Worm (Caenorhabditis elegans) whole organism, L2 larva: ENCODE results near the gene xnd-1.

Experiments used
- C34F6.9 ChIP-seq: fragments of 150-350 bp; optimal IDR thresholded peaks from 2 replicates; lab custom pipeline; 2014; ENCODE audit warnings: missing biosample characterization, missing genetic modification characterization
- F13H6.1 ChIP-seq: sonication (generic microtip); optimal IDR thresholded peaks from 2 replicates; lab custom pipeline; 2016; ENCODE audit warnings: missing genetic modification characterization, missing compliant biosample characterization
- R02D3.7 ChIP-seq: fragments of 150-350 bp; optimal IDR thresholded peaks from 2 replicates; lab custom pipeline; 2014; ENCODE audit warnings: missing biosample characterization, missing genetic modification characterization
- aly-2 ChIP-seq: fragments of 150-350 bp; optimal IDR thresholded peaks from 2 replicates; lab custom pipeline; 2014; ENCODE audit warnings: missing biosample characterization, missing genetic modification characterization
- ceh-82 ChIP-seq: fragments of 150-350 bp; optimal IDR thresholded peaks from 2 replicates; lab custom pipeline; 2014; ENCODE audit warnings: missing biosample characterization, missing genetic modification characterization
- elt-1 ChIP-seq: fragments of 150-350 bp; optimal IDR thresholded peaks from 2 replicates; lab custom pipeline; 2014; ENCODE audit warnings: missing biosample characterization, missing genetic modification characterization
- elt-3 ChIP-seq: sonication (generic microtip); optimal IDR thresholded peaks from 2 replicates; lab custom pipeline; 2017; ENCODE audit warnings: missing biosample characterization, missing genetic modification characterization
- fos-1 ChIP-seq: fragments of 150-350 bp; optimal IDR thresholded peaks from 2 replicates; lab custom pipeline; 2014; ENCODE audit warnings: missing biosample characterization, missing genetic modification characterization
- gmeb-1 ChIP-seq: fragments of 150-350 bp; optimal IDR thresholded peaks from 2 replicates; lab custom pipeline; 2014; ENCODE audit warnings: missing biosample characterization, missing genetic modification characterization
- lin-11 ChIP-seq: fragments of 150-350 bp; sonication (generic microtip); optimal IDR thresholded peaks from 2 replicates; lab custom pipeline; 2014; ENCODE audit warnings: missing biosample characterization, missing genetic modification characterization, inconsistent platforms, mixed read lengths
- lin-13 ChIP-seq: fragments of 150-350 bp; optimal IDR thresholded peaks from 2 replicates; lab custom pipeline; 2014; ENCODE audit warnings: missing biosample characterization, missing genetic modification reagents, missing genetic modification characterization
- lsy-2 ChIP-seq, 2 experiments: fragments of 150-350 bp in 1 of 2; sonication (generic microtip) in 1 of 2; optimal IDR thresholded peaks; 2 replicates each; lab custom pipeline; 2014 to 2017; ENCODE audit warnings: missing biosample characterization in 2 of 2, missing genetic modification characterization in 2 of 2
- mab-5 ChIP-seq: fragments of 150-350 bp; optimal IDR thresholded peaks from 2 replicates; lab custom pipeline; 2014; ENCODE audit warnings: missing biosample characterization, missing genetic modification characterization
- mdl-1 ChIP-seq, 2 experiments: fragments of 150-350 bp in 1 of 2; sonication (generic microtip) in 1 of 2; optimal IDR thresholded peaks; 2 replicates each; lab custom pipeline; 2017; ENCODE audit warnings: missing biosample characterization in 2 of 2, missing genetic modification characterization in 2 of 2
- nhr-10 ChIP-seq: sonication (generic microtip); optimal IDR thresholded peaks from 2 replicates; lab custom pipeline; 2017; ENCODE audit warnings: missing biosample characterization, missing genetic modification characterization
- nhr-11 ChIP-seq: fragments of 150-350 bp; optimal IDR thresholded peaks from 2 replicates; lab custom pipeline; 2014; ENCODE audit warnings: missing biosample characterization, missing genetic modification characterization
- nhr-12 ChIP-seq: fragments of 150-350 bp; optimal IDR thresholded peaks from 2 replicates; lab custom pipeline; 2014; ENCODE audit warnings: missing biosample characterization, missing genetic modification characterization
- nhr-129 ChIP-seq: fragments of 150-350 bp; optimal IDR thresholded peaks from 2 replicates; lab custom pipeline; 2014; ENCODE audit warnings: missing biosample characterization, missing genetic modification characterization
- nhr-23 ChIP-seq: fragments of 150-350 bp; optimal IDR thresholded peaks from 2 replicates; lab custom pipeline; 2014; ENCODE audit warnings: missing biosample characterization, missing genetic modification reagents, missing genetic modification characterization
- nhr-237 ChIP-seq: fragments of 150-350 bp; optimal IDR thresholded peaks from 2 replicates; lab custom pipeline; 2014; ENCODE audit warnings: missing biosample characterization, missing genetic modification characterization
- peb-1 ChIP-seq: fragments of 150-350 bp; optimal IDR thresholded peaks from 2 replicates; lab custom pipeline; 2014; ENCODE audit warnings: missing biosample characterization, missing genetic modification characterization
- sem-4 ChIP-seq: fragments of 150-350 bp; optimal IDR thresholded peaks from 2 replicates; lab custom pipeline; 2014; ENCODE audit warnings: missing biosample characterization, missing genetic modification reagents, missing genetic modification characterization
- skn-1 ChIP-seq: sonication (generic microtip); optimal IDR thresholded peaks from 2 replicates; lab custom pipeline; 2017; ENCODE audit warnings: missing biosample characterization, missing genetic modification characterization
- snpc-4 ChIP-seq: fragments of 150-350 bp; optimal IDR thresholded peaks from 2 replicates; lab custom pipeline; 2014; ENCODE audit warnings: missing biosample characterization, missing genetic modification characterization
- unc-39 ChIP-seq: fragments of 150-350 bp; optimal IDR thresholded peaks from 2 replicates; lab custom pipeline; 2014; ENCODE audit warnings: missing biosample characterization, missing genetic modification characterization
- unc-55 ChIP-seq: fragments of 150-350 bp; sonication (generic microtip); optimal IDR thresholded peaks from 3 replicates; lab custom pipeline; 2014; ENCODE audit warnings: missing biosample characterization, missing genetic modification reagents, missing genetic modification characterization
- unc-62 ChIP-seq: fragments of 150-350 bp; optimal IDR thresholded peaks from 2 replicates; lab custom pipeline; 2014; ENCODE audit warnings: missing biosample characterization, missing genetic modification reagents, missing genetic modification characterization
- zag-1 ChIP-seq: fragments of 150-350 bp; optimal IDR thresholded peaks from 2 replicates; lab custom pipeline; 2014; ENCODE audit warnings: missing biosample characterization, missing genetic modification characterization
- ztf-1 ChIP-seq: fragments of 200-800 bp; sonication (Bioruptor generic); conservative IDR thresholded peaks from 2 replicates; pipeline ENCODE4 v1.3.6; 2022; ENCODE audit warnings: missing genetic modification characterization, missing compliant biosample characterization
- ztf-11 ChIP-seq: sonication (generic microtip); optimal IDR thresholded peaks from 2 replicates; lab custom pipeline; 2017; ENCODE audit warnings: missing biosample characterization, missing genetic modification characterization

Gene xnd-1

DNA sequence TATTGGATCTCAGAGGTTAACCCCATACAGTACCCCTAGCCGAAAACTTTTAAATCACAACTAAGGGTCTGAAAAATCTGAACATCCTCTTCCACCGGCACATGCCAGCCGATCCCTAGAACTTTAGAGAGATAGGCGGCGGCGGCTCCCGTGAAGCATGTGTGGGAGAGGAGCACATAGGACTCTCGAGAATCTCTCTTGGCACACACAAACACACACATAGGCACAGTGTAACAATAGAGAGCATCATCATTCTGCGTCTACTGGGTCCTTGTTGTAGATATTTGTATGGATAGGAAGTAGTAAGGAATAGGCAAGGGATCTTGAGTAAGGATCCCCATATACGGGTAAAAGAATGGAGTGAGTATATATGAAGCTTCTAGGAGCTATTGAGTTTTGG is 38.6 kb upstream of the xnd-1 start:
- no peak for TF ChIP-seq skn-1 (tag; lab: Kevin White, UChicago)
- TF ChIP-seq nhr-129 = peak; percentile 29
- no peak for TF ChIP-seq unc-55 (GFP tag; lab: Kevin White, UChicago)
- no peak for TF ChIP-seq lin-13 (GFP tag; lab: Kevin White, UChicago)
- TF ChIP-seq ztf-11 = no peak
- TF ChIP-seq sem-4 (tag; lab: Kevin White, UChicago) = no peak
- TF ChIP-seq aly-2 (tag; lab: Kevin White, UChicago) = no peak
- TF ChIP-seq nhr-237 (tag; lab: Kevin White, UChicago) = no peak

DNA sequence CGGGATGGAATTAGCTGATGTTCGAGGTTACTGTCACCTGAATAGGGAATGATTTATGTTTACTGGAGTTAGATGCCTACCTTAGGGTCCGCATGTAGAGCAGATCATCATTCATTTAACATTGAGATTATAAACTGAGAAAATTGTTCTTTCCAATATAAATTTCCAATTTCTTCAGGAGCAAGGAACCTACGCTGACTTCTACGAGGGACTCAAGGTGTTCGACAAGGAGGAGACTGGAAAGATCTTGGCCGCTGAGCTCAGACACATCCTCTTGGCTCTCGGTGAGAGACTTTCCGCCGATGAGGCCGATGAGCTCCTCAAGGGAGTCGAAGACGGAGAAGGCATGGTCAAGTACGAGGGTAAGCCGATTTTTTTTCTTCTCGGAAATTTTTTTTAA is 37.8 kb upstream of the xnd-1 start:
- TF ChIP-seq mdl-1 (tag; optimal IDR thresholded peaks at IDR 0.05; lab: Kevin White, UChicago) (no peak), nhr-10 (tag; lab: Kevin White, UChicago) (no peak)

DNA sequence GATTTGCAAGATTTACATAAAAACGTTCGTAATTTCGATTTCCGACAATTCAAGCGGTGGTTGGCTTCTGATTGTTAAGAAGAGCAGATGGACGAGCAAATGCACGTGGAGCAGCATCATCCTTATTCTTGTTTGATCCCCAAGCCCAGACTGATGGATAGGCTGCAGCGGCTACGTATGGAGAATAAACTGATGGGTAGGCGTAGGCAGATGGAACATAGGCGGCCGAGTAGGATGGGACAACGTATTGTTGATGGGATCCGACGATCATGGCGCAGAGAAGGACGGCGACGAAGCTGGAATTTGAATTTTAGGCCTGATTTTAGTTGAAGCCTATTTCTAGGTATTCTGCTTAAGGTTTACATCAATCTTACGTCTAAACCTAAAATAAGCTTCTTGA is 36.0 kb upstream of the xnd-1 start:
- no peak for TF ChIP-seq nhr-12 (tag; lab: Kevin White, UChicago)
- no peak for TF ChIP-seq mdl-1 (tag; optimal IDR thresholded peaks at IDR 0.05; lab: Kevin White, UChicago)
- no peak for TF ChIP-seq unc-62
- no peak for TF ChIP-seq unc-55 (GFP tag; lab: Kevin White, UChicago)
- no peak for TF ChIP-seq peb-1
- TF ChIP-seq lin-11 (tag; lab: Kevin White, UChicago) = no peak
- no peak for TF ChIP-seq elt-1 (tag; lab: Kevin White, UChicago)
- no peak for TF ChIP-seq C34F6.9 (tag; lab: Kevin White, UChicago)
- no peak for TF ChIP-seq ceh-82 (tag; lab: Kevin White, UChicago)
- no peak for TF ChIP-seq R02D3.7
- TF ChIP-seq lsy-2 (tag; optimal IDR thresholded peaks at IDR 0.05; lab: Kevin White, UChicago) = no peak
- no peak for TF ChIP-seq F13H6.1 (tag; lab: Kevin White, UChicago)
- no peak for TF ChIP-seq ztf-11
- no peak for TF ChIP-seq fos-1 (tag; lab: Kevin White, UChicago)
- TF ChIP-seq nhr-129 = no peak
- no peak for TF ChIP-seq nhr-23 (tag; lab: Kevin White, UChicago)
- TF ChIP-seq unc-39 (tag; lab: Kevin White, UChicago) = no peak
- no peak for TF ChIP-seq nhr-237 (tag; lab: Kevin White, UChicago)
- TF ChIP-seq nhr-10 (tag; lab: Kevin White, UChicago) = no peak

- TF ChIP-seq zag-1 (tag; lab: Kevin White, UChicago) = no peak
- TF ChIP-seq gmeb-1 (tag; lab: Kevin White, UChicago) = no peak
- no peak for TF ChIP-seq nhr-23 (tag; lab: Kevin White, UChicago)
- TF ChIP-seq mab-5 (tag; lab: Kevin White, UChicago) = no peak
- no peak for TF ChIP-seq snpc-4 (tag; lab: Kevin White, UChicago)
These were observed 35.6 kb upstream of the xnd-1 start, which contains the start of gene nspb-12 for ce11 chrIII:5568679-5569078. Gene nspb-12 (minus strand): TSS chrIII:5568779.

- TF ChIP-seq unc-55 (GFP tag; lab: Kevin White, UChicago) (peak; percentile 90), lsy-2 (tag; optimal IDR thresholded peaks at IDR 0.05; lab: Kevin White, UChicago) (peak in 1 of 2 experiments; percentile 15), nhr-129 (peak; percentile 4), mab-5 (tag; lab: Kevin White, UChicago) (peak; percentile 78), elt-3 (tag; lab: Kevin White, UChicago) (no peak), nhr-11 (tag; lab: Kevin White, UChicago) (no peak)
These were observed 33.3 kb upstream of the xnd-1 start for ce11 chrIII:5570814-5571443.

DNA sequence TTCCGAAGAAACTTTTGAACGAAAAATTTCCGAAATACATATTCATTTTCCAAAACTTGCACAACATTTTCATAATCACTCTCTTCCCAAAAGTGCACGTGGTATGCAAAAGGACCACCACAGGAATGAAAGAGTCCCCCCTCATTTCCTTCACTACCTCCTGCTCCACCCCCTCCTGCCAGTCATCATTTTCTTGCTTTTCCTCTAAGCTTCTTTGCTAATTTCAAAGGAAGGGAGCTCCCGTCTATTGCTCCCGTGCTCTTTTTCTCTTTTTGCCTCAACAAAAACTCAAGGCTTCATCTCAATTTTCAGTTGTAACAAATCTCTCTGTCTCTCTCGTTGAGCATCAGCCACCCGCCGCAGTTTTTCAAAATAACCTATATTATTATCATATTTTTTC is 31.5 kb upstream of the xnd-1 start:
- TF ChIP-seq lsy-2 (tag; optimal IDR thresholded peaks at IDR 0.05; lab: Kevin White, UChicago) = peak in 1 of 2 experiments; percentile 0
- TF ChIP-seq C34F6.9 (tag; lab: Kevin White, UChicago) = peak; percentile 11
- no peak for TF ChIP-seq ztf-1 (GFP tag; lab: Robert Waterston, UW)
- TF ChIP-seq nhr-129 = peak; percentile 6
- no peak for TF ChIP-seq mab-5 (tag; lab: Kevin White, UChicago)
- no peak for TF ChIP-seq elt-1 (tag; lab: Kevin White, UChicago)
